Fruit fly (Drosophila melanogaster): Measurements from ENCODE around the gene CG17104.

CG17104 gene

DNA sequence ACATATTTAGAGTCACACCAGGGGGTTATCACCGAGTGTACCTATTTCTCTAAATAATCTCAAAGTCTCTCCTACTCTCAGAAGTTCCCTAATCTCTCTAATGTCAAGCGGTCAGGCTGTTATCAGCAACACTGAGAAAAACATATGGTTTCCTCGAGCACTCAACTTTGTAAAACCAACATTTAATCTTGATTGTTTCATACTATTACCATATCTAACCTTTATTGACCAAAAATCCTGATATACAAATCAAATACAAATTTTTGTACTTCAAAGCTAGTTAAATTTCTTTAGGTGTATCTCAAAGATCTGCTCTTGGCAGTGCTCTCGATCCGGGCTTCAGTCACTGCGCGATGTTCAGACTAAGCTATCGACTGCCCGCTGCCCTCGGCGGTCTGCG, 26.3 kb downstream of the CG17104 start, which contains the start of gene CG6415 (continued):
- TF ChIP-seq D19A (tag; optimal IDR thresholded peaks at IDR 0.05) = no peak
- no peak for TF ChIP-seq CG14860 (GFP tag; IDR thresholded peaks at IDR 0.05; ENCODE audit: partially characterized antibody)
- TF ChIP-seq btn (GFP tag; optimal IDR thresholded peaks at IDR 0.05) = peak; percentile 30
- TF ChIP-seq CG11696 (GFP tag; IDR thresholded peaks at IDR 0.05) = peak; percentile 58; the same call in 1 of the 2 replicates
- TF ChIP-seq insv (GFP tag; optimal IDR thresholded peaks at IDR 0.05) = no peak
- peak; percentile 46 for TF ChIP-seq CG5180 (GFP tag; optimal IDR thresholded peaks at IDR 0.05)
- TF ChIP-seq CG3065 (GFP tag; optimal IDR thresholded peaks at IDR 0.05) = no peak
- TF ChIP-seq caup (GFP tag; optimal IDR thresholded peaks at IDR 0.05; ENCODE audit: severe bottlenecking) = peak; percentile 57
- peak; percentile 43 for TF ChIP-seq CG8359 (GFP tag; optimal IDR thresholded peaks at IDR 0.05; ENCODE audit: borderline replicate concordance)
- TF ChIP-seq D19B (GFP tag; optimal IDR thresholded peaks at IDR 0.05) = peak; percentile 41
- TF ChIP-seq gro (GFP tag; optimal IDR thresholded peaks at IDR 0.05) = peak; percentile 47
- peak; percentile 17; the same call in 1 of the 2 replicates for TF ChIP-seq Taf1 (GFP tag; IDR thresholded peaks at IDR 0.05)
- peak; percentile 72 for TF ChIP-seq CG11504 (tag; optimal IDR thresholded peaks at IDR 0.05)
- TF ChIP-seq Bteb2 (GFP tag; optimal IDR thresholded peaks at IDR 0.05) = peak; percentile 45
- TF ChIP-seq H15 (GFP tag; IDR thresholded peaks at IDR 0.05) = peak; percentile 72; the same call in 2 of the 3 replicates
- TF ChIP-seq aop (GFP tag; IDR thresholded peaks at IDR 0.05) = 0 out of 2 replicates have a peak, but pooled peaks have one; percentile 38
- peak; percentile 54 for TF ChIP-seq CG4730 (GFP tag; IDR thresholded peaks at IDR 0.05)
- no peak for TF ChIP-seq Stat92E (GFP tag; optimal IDR thresholded peaks at IDR 0.05)
- peak; percentile 46 for TF ChIP-seq CG15011 (GFP tag; optimal IDR thresholded peaks at IDR 0.05)
- peak; percentile 43; the same call in 1 of the 2 replicates for TF ChIP-seq sim (GFP tag; IDR thresholded peaks at IDR 0.05)

DNA sequence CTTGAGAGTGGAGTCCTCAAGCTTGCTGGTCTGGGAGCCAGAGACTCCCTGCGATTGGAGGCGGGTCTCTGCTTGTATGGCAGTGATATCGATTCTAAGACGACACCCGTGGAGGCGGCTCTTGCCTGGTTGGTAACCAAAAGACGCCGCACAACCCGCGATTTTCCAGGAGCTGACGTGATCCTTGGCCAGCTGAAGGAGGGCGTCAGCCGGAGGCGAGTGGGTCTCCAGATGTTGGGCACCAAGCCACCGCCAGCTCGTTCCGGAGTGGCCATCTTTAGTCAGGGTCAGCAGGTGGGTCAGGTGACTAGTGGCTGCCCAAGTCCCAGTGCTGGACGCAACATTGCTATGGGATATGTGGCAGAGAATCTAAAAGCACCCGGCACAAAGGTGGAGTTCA, 27.4 kb downstream of the CG17104 start:
- TF ChIP-seq Ets65A (GFP tag) (peak; percentile 90), Fer3 (tag; optimal IDR thresholded peaks at IDR 0.05) (no peak)

DNA sequence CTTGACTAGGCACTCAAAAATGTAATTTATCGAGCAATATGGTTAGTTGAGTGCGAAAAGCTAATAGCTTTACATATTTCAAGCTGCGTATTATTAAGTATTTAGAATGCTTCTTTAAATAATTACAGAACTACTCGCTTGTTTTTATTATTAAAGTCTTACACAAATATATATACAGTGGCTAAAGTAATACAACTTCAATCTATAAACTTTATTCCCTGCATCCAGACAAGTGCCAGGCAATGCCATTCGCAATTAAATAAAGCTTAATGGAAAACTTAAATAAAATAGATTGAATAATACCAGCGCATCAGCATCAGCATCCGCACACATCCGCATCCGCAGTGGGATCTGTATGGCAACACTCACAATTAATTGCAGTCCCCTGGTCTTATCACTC, 29.3 kb downstream of the CG17104 start:
- TF ChIP-seq Ets65A (GFP tag) (peak; percentile 73), eyg (GFP tag; optimal IDR thresholded peaks at IDR 0.05) (no peak)

DNA sequence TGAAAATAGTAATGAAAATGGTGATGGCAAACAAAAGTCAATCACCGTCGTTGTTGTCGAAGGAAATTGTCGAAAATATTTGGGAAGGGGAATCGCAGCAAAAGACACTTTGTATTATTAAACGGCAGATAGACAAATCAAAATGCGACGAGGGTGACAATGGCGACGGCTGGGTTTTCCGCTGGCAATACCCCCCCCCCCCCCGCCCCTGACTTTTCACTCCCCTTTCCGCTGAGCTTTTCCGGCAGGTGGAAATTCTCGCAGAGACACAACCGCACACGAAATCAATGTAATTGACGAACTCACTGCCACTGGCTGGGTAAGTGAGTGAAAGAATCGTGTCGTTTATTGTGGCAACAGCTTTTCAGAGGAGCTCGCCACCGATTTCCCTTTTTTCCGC, 31.1 kb downstream of the CG17104 start:
- TF ChIP-seq Hr39 (optimal IDR thresholded peaks at IDR 0.05) = peak; percentile 64
- TF ChIP-seq CG8089 (GFP tag; optimal IDR thresholded peaks at IDR 0.05) = no peak
- peak; percentile 67 for TF ChIP-seq crol (GFP tag; IDR thresholded peaks at IDR 0.05)
- peak; percentile 13 for TF ChIP-seq Ets65A (GFP tag)
- TF ChIP-seq tio (GFP tag; optimal IDR thresholded peaks at IDR 0.05) = no peak

DNA sequence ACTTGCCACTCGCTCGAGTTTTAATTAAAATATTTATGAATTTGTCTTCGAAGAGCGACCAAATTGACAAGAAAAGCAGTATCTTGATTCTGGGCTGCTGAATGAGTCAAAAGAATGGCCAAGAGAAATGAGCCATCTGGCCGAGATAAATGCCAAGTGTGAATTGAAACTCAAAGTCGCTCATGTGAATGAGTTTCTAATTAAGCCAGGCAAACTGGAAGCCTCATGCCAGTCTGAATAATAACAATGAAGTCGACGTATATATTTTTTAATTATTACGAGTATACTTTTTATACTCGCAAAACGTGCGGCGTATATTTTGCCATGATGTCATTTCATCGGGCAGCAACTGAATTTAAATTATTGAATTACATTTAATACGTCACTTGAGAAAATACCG, 32.4 kb downstream of the CG17104 start, which contains the start of gene Lip2:
Gene Lip2 (minus strand): TSS at position 101 of the 400 bp plus-strand sequence.
- TF ChIP-seq dm (GFP tag; optimal IDR thresholded peaks at IDR 0.05) (no peak), CG17568 (GFP tag; optimal IDR thresholded peaks at IDR 0.05) (no peak), row (GFP tag; IDR thresholded peaks at IDR 0.05) (no peak), Chrac-16 (GFP tag; optimal IDR thresholded peaks at IDR 0.05) (no peak), CG12104 (GFP tag; optimal IDR thresholded peaks at IDR 0.05) (no peak), emc (GFP tag; optimal IDR thresholded peaks at IDR 0.05) (no peak), NK7.1 (GFP tag; optimal IDR thresholded peaks at IDR 0.05) (no peak), zfh2 (GFP tag; optimal IDR thresholded peaks at IDR 0.05) (no peak), hb (GFP tag; IDR thresholded peaks at IDR 0.05; ENCODE audit: partially characterized antibody) (no peak)
